Fruit fly (Drosophila melanogaster) whole organism, pupa: ENCODE data around the gene CG5381.
A peak's percentile ranks its signal among the peaks of the same experiment; 100 is the strongest.

Experiments used
- CG10348 ChIP-seq: fragments of 200-800 bp; sonication (Bioruptor generic); IDR thresholded peaks from 2 replicates; pipeline ENCODE4 v1.3.6; 2022; ENCODE audit warnings: missing biosample characterization, missing genetic modification characterization
- CG12605 ChIP-seq: fragments of 200-800 bp; sonication (Bioruptor generic); IDR thresholded peaks from 2 replicates; pipeline ENCODE4 v1.3.6; 2022; ENCODE audit warnings: missing biosample characterization, missing genetic modification characterization
- CG13204 ChIP-seq: fragments of 200-800 bp; sonication (Bioruptor generic); optimal IDR thresholded peaks from 2 replicates; lab custom pipeline; 2018; ENCODE audit warnings: missing biosample characterization, mild to moderate bottlenecking, missing genetic modification characterization, moderate library complexity
- CG14655 ChIP-seq: fragments of 200-800 bp; sonication (Bioruptor generic); optimal IDR thresholded peaks from 3 replicates; lab custom pipeline; 2017; ENCODE audit warnings: mild to moderate bottlenecking, missing biosample characterization, missing genetic modification reagents, missing genetic modification characterization
- CG15710 ChIP-seq: fragments of 200-800 bp; sonication (Bioruptor generic); optimal IDR thresholded peaks from 2 replicates; lab custom pipeline; 2018; ENCODE audit warnings: missing biosample characterization, mild to moderate bottlenecking, missing genetic modification characterization, moderate library complexity
- CG17806 ChIP-seq: fragments of 200-800 bp; sonication (Bioruptor generic); optimal IDR thresholded peaks from 2 replicates; lab custom pipeline; 2018; ENCODE audit warnings: missing biosample characterization, mild to moderate bottlenecking, missing genetic modification characterization, moderate library complexity
- CG32121 ChIP-seq: fragments of 200-800 bp; sonication (Bioruptor generic); IDR thresholded peaks from 2 replicates; pipeline ENCODE4 v1.3.6; 2022; ENCODE audit warnings: missing biosample characterization, missing genetic modification characterization
- CG34367 ChIP-seq: fragments of 200-800 bp; sonication (Bioruptor generic); optimal IDR thresholded peaks from 2 replicates; lab custom pipeline; 2018; ENCODE audit warnings: missing biosample characterization, mild to moderate bottlenecking, missing genetic modification characterization
- CG4496 ChIP-seq: fragments of 200-800 bp; sonication (Bioruptor generic); IDR thresholded peaks from 3 replicates; pipeline ENCODE4 v1.3.6; 2022; ENCODE audit warnings: missing biosample characterization, missing genetic modification characterization
- CG8159 ChIP-seq: fragments of 200-800 bp; sonication (Bioruptor generic); optimal IDR thresholded peaks from 3 replicates; lab custom pipeline; 2018; ENCODE audit warnings: missing biosample characterization, mild to moderate bottlenecking, missing genetic modification characterization, moderate library complexity
- CG8301 ChIP-seq: fragments of 200-800 bp; sonication (Bioruptor generic); optimal IDR thresholded peaks from 2 replicates; lab custom pipeline; 2018; ENCODE audit warnings: missing biosample characterization, mild to moderate bottlenecking, missing genetic modification characterization
- CG9948 ChIP-seq: fragments of 200-800 bp; sonication (Bioruptor generic); optimal IDR thresholded peaks from 2 replicates; lab custom pipeline; 2018; ENCODE audit warnings: missing biosample characterization, mild to moderate bottlenecking, missing genetic modification characterization, moderate library complexity
- D1 ChIP-seq: fragments of 200-800 bp; sonication (Bioruptor generic); optimal IDR thresholded peaks from 2 replicates; lab custom pipeline; 2018; ENCODE audit warnings: missing biosample characterization, mild to moderate bottlenecking, missing genetic modification characterization, moderate library complexity
- EcR ChIP-seq: fragments of 200-800 bp; sonication (Bioruptor generic); optimal IDR thresholded peaks from 3 replicates; lab custom pipeline; 2019; ENCODE audit warnings: missing biosample characterization, missing genetic modification characterization, mild to moderate bottlenecking, moderate library complexity, missing genetic modification reagents
- Ets98B ChIP-seq: fragments of 200-800 bp; sonication (Bioruptor generic); IDR thresholded peaks from 2 replicates; pipeline ENCODE4 v1.3.6; 2022; ENCODE audit warnings: missing biosample characterization, missing genetic modification characterization
- Pif1A ChIP-seq: fragments of 200-800 bp; sonication (Bioruptor generic); optimal IDR thresholded peaks from 3 replicates; lab custom pipeline; 2016; ENCODE audit warnings: missing biosample characterization, missing genetic modification characterization
- Pif1B ChIP-seq: fragments of 200-800 bp; sonication (Bioruptor generic); optimal IDR thresholded peaks from 3 replicates; lab custom pipeline; 2016; ENCODE audit warnings: missing biosample characterization, missing genetic modification characterization
- Snoo ChIP-seq: fragments of 200-800 bp; sonication (Bioruptor generic); optimal IDR thresholded peaks from 3 replicates; lab custom pipeline; 2017; ENCODE audit warnings: missing biosample characterization, mild to moderate bottlenecking, missing genetic modification characterization, inconsistent platforms
- fd96Ca ChIP-seq: fragments of 200-800 bp; sonication (Bioruptor generic); IDR thresholded peaks from 3 replicates; pipeline ENCODE4 v1.3.6; 2022; ENCODE audit warnings: missing biosample characterization, missing genetic modification characterization
- gl ChIP-seq: fragments of 200-800 bp; sonication (Bioruptor generic); optimal IDR thresholded peaks from 2 replicates; lab custom pipeline; 2018; ENCODE audit warnings: missing biosample characterization, mild to moderate bottlenecking, missing genetic modification characterization
- rn ChIP-seq: fragments of 200-800 bp; sonication (Bioruptor generic); IDR thresholded peaks from 2 replicates; pipeline ENCODE4 v1.3.6; 2022; ENCODE audit warnings: missing biosample characterization, missing genetic modification characterization

CG5381 gene

dm6 chr2L:10322773-10323487, at the start of gene CG5381:
CG5381 (minus strand) TSS chr2L:10323102.
- TF ChIP-seq CG32121 (GFP tag; lab: Robert Waterston, UW): no peak
- TF ChIP-seq rn (GFP tag; lab: Robert Waterston, UW): no peak
- no peak for TF ChIP-seq CG17806 (tag; lab: Kevin White, UChicago)
- TF ChIP-seq CG8159: no peak
- no peak for TF ChIP-seq gl (tag; lab: Kevin White, UChicago)
- TF ChIP-seq CG15710 (tag; lab: Kevin White, UChicago): no peak
- TF ChIP-seq Pif1B (GFP tag; lab: Kevin White, UChicago): no peak
- TF ChIP-seq CG34367 (tag; lab: Kevin White, UChicago): no peak
- no peak for TF ChIP-seq CG13204 (GFP tag; lab: Kevin White, UChicago)
- no peak for TF ChIP-seq CG8301 (tag; lab: Kevin White, UChicago)
- no peak for TF ChIP-seq D1
- TF ChIP-seq CG9948 (tag; lab: Kevin White, UChicago): no peak

- no peak for TF ChIP-seq CG9948 (tag; lab: Kevin White, UChicago)
- no peak for TF ChIP-seq Snoo (tag; lab: Kevin White, UChicago)
- TF ChIP-seq rn (GFP tag; lab: Robert Waterston, UW): no peak
- TF ChIP-seq Pif1B (GFP tag; lab: Kevin White, UChicago): no peak
- no peak for TF ChIP-seq CG12605 (GFP tag; lab: Robert Waterston, UW)
- TF ChIP-seq CG14655: no peak
- TF ChIP-seq EcR: no peak
- TF ChIP-seq gl (tag; lab: Kevin White, UChicago): no peak
Observed at dm6 chr2L:10372297-10372696, 49.4 kb upstream of the CG5381 start.

- TF ChIP-seq CG10348 (GFP tag; lab: Robert Waterston, UW) (no peak), CG8159 (no peak), rn (GFP tag; lab: Robert Waterston, UW) (no peak), EcR (no peak), Pif1B (GFP tag; lab: Kevin White, UChicago) (no peak), CG32121 (GFP tag; lab: Robert Waterston, UW) (peak; percentile 41; the same call in 1 of the 2 replicates), CG17806 (tag; lab: Kevin White, UChicago) (peak; percentile 6), CG4496 (no peak), CG34367 (tag; lab: Kevin White, UChicago) (peak; percentile 32), CG13204 (GFP tag; lab: Kevin White, UChicago) (no peak), CG14655 (no peak), CG15710 (tag; lab: Kevin White, UChicago) (peak; percentile 40), CG8301 (tag; lab: Kevin White, UChicago) (no peak), fd96Ca (GFP tag; lab: Robert Waterston, UW) (no peak), Ets98B (peak; percentile 29; the same call in 1 of the 2 replicates), D1 (no peak), Pif1A (GFP tag; lab: Kevin White, UChicago) (no peak), gl (tag; lab: Kevin White, UChicago) (peak; percentile 57), CG9948 (tag; lab: Kevin White, UChicago) (peak; percentile 30), CG12605 (GFP tag; lab: Robert Waterston, UW) (peak; percentile 11; the same call in 1 of the 2 replicates), Snoo (tag; lab: Kevin White, UChicago) (peak; percentile 2)
Observed at dm6 chr2L:10366525-10366924, 43.6 kb upstream of the CG5381 start, which contains the start of gene CG5056. CG5056 (plus strand) TSS chr2L:10366692.

- no peak for TF ChIP-seq fd96Ca (GFP tag; lab: Robert Waterston, UW)
- TF ChIP-seq Snoo (tag; lab: Kevin White, UChicago): no peak
- TF ChIP-seq CG10348 (GFP tag; lab: Robert Waterston, UW): no peak
- no peak for TF ChIP-seq CG32121 (GFP tag; lab: Robert Waterston, UW)
- TF ChIP-seq CG34367 (tag; lab: Kevin White, UChicago): no peak
- TF ChIP-seq Ets98B: no peak
- TF ChIP-seq CG14655: no peak
- TF ChIP-seq CG8159: no peak
- TF ChIP-seq D1: no peak
- TF ChIP-seq rn (GFP tag; lab: Robert Waterston, UW): no peak
- no peak for TF ChIP-seq Pif1A (GFP tag; lab: Kevin White, UChicago)
- TF ChIP-seq Pif1B (GFP tag; lab: Kevin White, UChicago): no peak
- TF ChIP-seq CG17806 (tag; lab: Kevin White, UChicago): no peak
- TF ChIP-seq CG9948 (tag; lab: Kevin White, UChicago): no peak
- no peak for TF ChIP-seq gl (tag; lab: Kevin White, UChicago)
- no peak for TF ChIP-seq CG8301 (tag; lab: Kevin White, UChicago)
- no peak for TF ChIP-seq CG12605 (GFP tag; lab: Robert Waterston, UW)
Observed at dm6 chr2L:10364229-10364628, 41.3 kb upstream of the CG5381 start, which contains the start of gene lft. lft (plus strand) TSS chr2L:10364471.

dm6 chr2L:10362408-10363067, 39.6 kb upstream of the CG5381 start, which contains the start of the genes Cand1 and pim:
Cand1 (minus strand) TSS chr2L:10362707.
pim (plus strand) TSS chr2L:10362989.
- TF ChIP-seq Pif1A (GFP tag; lab: Kevin White, UChicago) (no peak), Ets98B (no peak), CG4496 (no peak), fd96Ca (GFP tag; lab: Robert Waterston, UW) (no peak), CG15710 (tag; lab: Kevin White, UChicago) (no peak), Snoo (tag; lab: Kevin White, UChicago) (no peak), CG17806 (tag; lab: Kevin White, UChicago) (no peak), CG8301 (tag; lab: Kevin White, UChicago) (no peak), gl (tag; lab: Kevin White, UChicago) (no peak)
